Worm (Caenorhabditis elegans): ENCODE data around the gene F38A6.5.
A peak's percentile ranks its signal among the peaks of the same experiment; 100 is the strongest.

- no peak for TF ChIP-seq ces-1 (GFP tag; optimal IDR thresholded peaks at IDR 0.05)
- TF ChIP-seq fos-1 (tag; optimal IDR thresholded peaks at IDR 0.05): no peak
- no peak for TF ChIP-seq hlh-17 (GFP tag; optimal IDR thresholded peaks at IDR 0.05; ENCODE audit: borderline replicate concordance)
- no peak for TF ChIP-seq C34B4.2 (tag; optimal IDR thresholded peaks at IDR 0.05)
- peak; percentile 18 for TF ChIP-seq snpc-4 (tag; optimal IDR thresholded peaks at IDR 0.05)
- TF ChIP-seq fkh-10 (GFP tag; optimal IDR thresholded peaks at IDR 0.05): no peak
These were observed 44.7 kb downstream of the F38A6.5 start, which contains the start of gene ipla-3 for ce11 chrV:20728763-20729350.

All from whole organism, L1 larva.